Worm (Caenorhabditis elegans): Measurements from ENCODE around the gene F02C12.3.

F02C12.3 gene

DNA sequence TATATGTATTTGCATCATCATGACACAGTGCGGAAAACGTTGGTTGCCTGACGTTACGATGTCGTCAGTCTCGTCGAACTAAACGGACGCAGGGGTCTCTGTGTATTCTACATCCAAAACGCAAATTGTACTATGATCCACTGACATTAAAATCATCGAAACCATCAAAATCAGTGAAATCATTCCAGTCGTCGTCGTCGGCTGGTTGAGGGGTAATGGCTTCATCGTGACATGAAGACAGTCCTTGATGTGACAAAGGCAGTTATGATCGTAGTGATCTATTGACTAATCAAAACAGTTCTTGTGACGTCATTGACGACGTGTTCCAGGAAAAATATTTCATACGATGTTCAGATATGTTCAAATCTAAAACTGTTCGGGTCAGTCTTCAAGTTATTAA, 39.1 kb upstream of the F02C12.3 start:
- TF ChIP-seq dox-1 (GFP tag; IDR thresholded peaks at IDR 0.05) (no peak), aptf-2 (GFP tag; conservative IDR thresholded peaks at IDR 0.05) (no peak)

DNA sequence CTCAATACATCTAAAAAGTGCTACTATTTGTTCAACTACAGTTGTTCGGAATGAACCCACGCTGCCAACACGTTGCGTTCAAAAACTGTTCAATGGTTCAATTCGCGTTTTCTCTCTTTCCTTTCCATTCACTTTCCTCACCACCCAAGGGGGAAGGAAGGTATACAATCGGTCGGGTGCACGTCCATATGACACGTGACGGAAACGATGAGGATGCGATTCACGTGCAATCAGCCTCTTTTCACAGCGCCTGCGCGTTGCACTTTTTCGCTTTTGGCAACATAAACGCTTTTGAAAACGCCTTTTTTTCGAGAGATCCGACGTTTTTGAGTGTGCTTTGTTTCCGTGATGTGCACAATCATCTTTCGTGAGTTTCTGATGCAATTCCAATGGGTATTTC, 38.2 kb upstream of the F02C12.3 start:
- TF ChIP-seq let-607 (tag; optimal IDR thresholded peaks at IDR 0.05) (peak in 1 of 2 experiments; percentile 67), ceh-91 (GFP tag; IDR thresholded peaks at IDR 0.05) (no peak), lir-1 (GFP tag; conservative IDR thresholded peaks at IDR 0.05) (no peak), cebp-1 (GFP tag; IDR thresholded peaks at IDR 0.05) (0 out of 2 replicates have a peak, but pooled peaks have one; percentile 17), cebp-1 (tag; optimal IDR thresholded peaks at IDR 0.05) (peak; percentile 78), nfyb-1 (GFP tag; IDR thresholded peaks at IDR 0.05) (peak; percentile 55; the same call in 1 of the 2 replicates), F57C9.4 (tag; optimal IDR thresholded peaks at IDR 0.05) (no peak), rpc-1 (optimal IDR thresholded peaks at IDR 0.05) (no peak), rpc-1 (tag; optimal IDR thresholded peaks at IDR 0.05) (no peak), ekl-4 (GFP tag; IDR thresholded peaks at IDR 0.05) (no peak), hmg-20 (GFP tag; IDR thresholded peaks at IDR 0.05) (no peak), dpl-1 (GFP tag; optimal IDR thresholded peaks at IDR 0.05) (no peak), ets-4 (GFP tag; optimal IDR thresholded peaks at IDR 0.05) (no peak), mxl-1 (tag; optimal IDR thresholded peaks at IDR 0.05) (no peak), bed-2 (GFP tag; IDR thresholded peaks at IDR 0.05) (no peak), egl-44 (GFP tag; IDR thresholded peaks at IDR 0.05) (no peak), lin-35 (GFP tag; optimal IDR thresholded peaks at IDR 0.05) (peak in 1 of 3 experiments; percentile 18), xnd-1 (tag; optimal IDR thresholded peaks at IDR 0.05) (no peak), dpff-1 (tag; optimal IDR thresholded peaks at IDR 0.05) (no peak), mcd-1 (GFP tag; IDR thresholded peaks at IDR 0.05) (peak; percentile 33; the same call in 1 of the 2 replicates), egl-18 (GFP tag; IDR thresholded peaks at IDR 0.05) (no peak), bed-1 (GFP tag; IDR thresholded peaks at IDR 0.05) (no peak), die-1 (tag; optimal IDR thresholded peaks at IDR 0.05) (peak; percentile 9), snpc-1.3 (tag; optimal IDR thresholded peaks at IDR 0.05; ENCODE audit: insufficient read depth) (no peak), unc-130 (GFP tag; optimal IDR thresholded peaks at IDR 0.05) (no peak), ccch-3 (GFP tag; optimal IDR thresholded peaks at IDR 0.05) (no peak), Y79H2A.3 (GFP tag; conservative IDR thresholded peaks at IDR 0.05) (no peak), tbp1 (GFP tag; optimal IDR thresholded peaks at IDR 0.05) (peak; percentile 47), F49E8.2 (tag; optimal IDR thresholded peaks at IDR 0.05; ENCODE audit: insufficient read depth) (no peak), hlh-26 (GFP tag; conservative IDR thresholded peaks at IDR 0.05) (no peak), pha-4 (tag; optimal IDR thresholded peaks at IDR 0.05) (peak; percentile 48), hlh-12 (tag; optimal IDR thresholded peaks at IDR 0.05) (no peak), efl-1 (GFP tag; optimal IDR thresholded peaks at IDR 0.05) (no peak), ztf-6 (GFP tag; IDR thresholded peaks at IDR 0.05) (no peak), fkh-3 (tag; optimal IDR thresholded peaks at IDR 0.05) (no peak), attf-5 (GFP tag; optimal IDR thresholded peaks at IDR 0.05) (peak; percentile 31), ceh-27 (GFP tag; optimal IDR thresholded peaks at IDR 0.05) (peak; percentile 3), madf-6 (GFP tag; IDR thresholded peaks at IDR 0.05) (no peak), F57A8.1 (GFP tag; optimal IDR thresholded peaks at IDR 0.05) (no peak), somi-1 (GFP tag; optimal IDR thresholded peaks at IDR 0.05) (peak; percentile 86), athp-1 (tag; optimal IDR thresholded peaks at IDR 0.05) (no peak), snpc-3.4 (tag; optimal IDR thresholded peaks at IDR 0.05) (no peak), zfh-2 (GFP tag; conservative IDR thresholded peaks at IDR 0.05) (peak; percentile 82; the same call in 1 of the 2 replicates), Y67H2A.10 (GFP tag; conservative IDR thresholded peaks at IDR 0.05) (no peak), snpc-4 (GFP tag; optimal IDR thresholded peaks at IDR 0.05) (no peak), snpc-4 (tag; optimal IDR thresholded peaks at IDR 0.05) (peak in 3 of 4 experiments; percentile 7 to 55 (median 51))
